Worm (Caenorhabditis elegans): ENCODE results near the gene dpy-31.

Gene dpy-31

ce11 chrIII:7185473-7185872 lies 16.5 kb upstream of the dpy-31 start, which contains the start of gene F37C12.14:
TSS of gene F37C12.14 (minus strand) at chrIII:7185573.
- TF ChIP-seq mdl-1 (tag; optimal IDR thresholded peaks at IDR 0.05) (no peak), lin-15B (tag; optimal IDR thresholded peaks at IDR 0.05) (no peak)

DNA sequence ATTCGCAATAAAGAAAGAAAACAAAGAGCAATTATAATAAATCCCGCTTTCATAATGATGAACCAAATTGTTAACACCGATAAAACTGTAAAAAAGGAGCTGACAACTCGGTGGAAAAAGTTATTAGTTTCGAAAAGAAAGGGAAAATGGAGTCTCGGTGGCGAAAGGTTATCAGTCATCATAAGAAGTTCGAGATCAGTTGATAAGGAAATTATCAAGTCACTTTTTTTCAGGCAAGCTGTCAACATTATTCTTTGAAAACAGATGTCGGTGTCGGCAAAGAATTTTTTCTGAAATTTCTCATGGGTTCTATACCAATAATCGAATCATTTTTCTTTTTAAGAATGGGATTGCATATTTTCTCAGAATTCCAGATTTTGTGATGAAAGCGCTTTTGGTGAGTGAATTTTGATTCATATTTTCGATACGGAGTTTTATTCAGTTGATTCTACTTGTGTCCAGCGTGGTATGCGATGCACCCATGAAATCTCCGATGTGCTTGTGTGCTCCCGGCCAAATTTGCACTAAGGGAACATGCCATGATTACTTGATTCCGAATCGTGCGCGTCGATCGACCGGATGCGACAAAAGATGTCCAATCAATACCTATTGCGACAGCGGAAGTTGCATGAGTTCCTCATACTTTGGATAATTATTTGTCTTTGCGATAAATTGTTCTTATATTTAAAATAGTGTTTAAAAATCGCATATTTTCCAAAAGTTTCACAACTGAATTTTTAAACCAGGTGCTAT lies 13.5 kb upstream of the dpy-31 start, which contains the start of the genes F37C12.21 and F37C12.10:
F37C12.21 (plus strand) TSS at position 58 of the 753 bp plus-strand sequence.
F37C12.10 (minus strand) TSS at position 85 of the 753 bp plus-strand sequence.
- no peak for TF ChIP-seq jun-1 (tag; optimal IDR thresholded peaks at IDR 0.05)
- peak; percentile 4 for TF ChIP-seq pha-4 (tag; optimal IDR thresholded peaks at IDR 0.05)
- TF ChIP-seq elt-2 (tag; optimal IDR thresholded peaks at IDR 0.05): peak; percentile 77
- peak; percentile 33 for TF ChIP-seq pqm-1 (tag; optimal IDR thresholded peaks at IDR 0.05)

DNA sequence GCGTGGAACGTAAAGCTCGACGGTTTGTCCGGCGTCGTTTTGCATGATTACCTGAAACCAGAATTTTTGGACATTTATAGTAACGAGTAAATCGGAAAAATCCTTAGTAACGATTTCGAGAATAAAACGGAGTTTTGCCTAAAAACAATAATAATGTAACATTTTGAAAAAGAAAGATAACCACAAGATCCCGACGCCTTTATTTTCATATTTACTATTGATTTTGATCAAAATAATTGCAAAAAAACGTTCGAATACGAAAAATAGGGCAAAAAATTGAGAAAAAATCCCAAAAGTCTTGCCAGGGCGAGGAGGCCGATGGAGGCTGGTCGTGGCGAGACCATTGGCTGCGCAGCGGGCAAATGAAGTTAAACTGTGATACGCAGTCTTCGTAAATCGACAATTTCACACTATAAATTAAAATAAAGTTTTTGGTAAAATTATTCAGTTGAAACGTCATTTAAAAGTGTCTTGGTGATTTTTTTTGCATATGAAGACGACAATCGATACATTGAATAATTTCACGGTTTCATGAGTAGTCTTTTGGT lies 12.4 kb upstream of the dpy-31 start, which contains the start of gene rps-21:
rps-21 (minus strand) TSS at position 51 of the 548 bp plus-strand sequence.
- TF ChIP-seq ceh-82 (tag; optimal IDR thresholded peaks at IDR 0.05): peak; percentile 26
- peak; percentile 93 for TF ChIP-seq nhr-23 (tag; optimal IDR thresholded peaks at IDR 0.05)
- TF ChIP-seq egl-5 (tag; optimal IDR thresholded peaks at IDR 0.05): peak; percentile 77
- TF ChIP-seq lin-39 (tag; optimal IDR thresholded peaks at IDR 0.05): peak; percentile 92
- no peak for TF ChIP-seq nhr-67 (tag; optimal IDR thresholded peaks at IDR 0.05)
- no peak for TF ChIP-seq sea-2 (GFP tag; optimal IDR thresholded peaks at IDR 0.05)
- TF ChIP-seq ceh-28 (tag; optimal IDR thresholded peaks at IDR 0.05): no peak
- peak; percentile 4 for TF ChIP-seq nhr-77 (tag; optimal IDR thresholded peaks at IDR 0.05)
- no peak for TF ChIP-seq ztf-4 (tag; optimal IDR thresholded peaks at IDR 0.05)
- TF ChIP-seq nhr-43 (tag; optimal IDR thresholded peaks at IDR 0.05; ENCODE audit: poor library complexity, severe bottlenecking): peak; percentile 48
- TF ChIP-seq fos-1 (tag; optimal IDR thresholded peaks at IDR 0.05): no peak
- peak; percentile 23 for TF ChIP-seq unc-62 (GFP tag; optimal IDR thresholded peaks at IDR 0.05)
- no peak for TF ChIP-seq hmg-11 (tag; optimal IDR thresholded peaks at IDR 0.05)
- peak; percentile 62 for TF ChIP-seq elt-2 (tag; optimal IDR thresholded peaks at IDR 0.05)
- TF ChIP-seq egl-27 (tag; optimal IDR thresholded peaks at IDR 0.05): peak; percentile 65
- TF ChIP-seq nhr-25 (tag; optimal IDR thresholded peaks at IDR 0.05): peak; percentile 82
- peak; percentile 54 for TF ChIP-seq skn-1 (tag; optimal IDR thresholded peaks at IDR 0.05)
- peak; percentile 9 for TF ChIP-seq tbx-2 (tag; optimal IDR thresholded peaks at IDR 0.05)
- peak; percentile 59 for TF ChIP-seq nhr-11 (tag; optimal IDR thresholded peaks at IDR 0.05)
- TF ChIP-seq daf-12 (tag; optimal IDR thresholded peaks at IDR 0.05): no peak
- no peak for TF ChIP-seq aly-2 (tag; optimal IDR thresholded peaks at IDR 0.05)
- TF ChIP-seq snpc-4 (tag; optimal IDR thresholded peaks at IDR 0.05): peak; percentile 54
- no peak for TF ChIP-seq ceh-9 (tag; optimal IDR thresholded peaks at IDR 0.05)
- peak; percentile 94 for TF ChIP-seq lin-15B (tag; optimal IDR thresholded peaks at IDR 0.05)
- peak; percentile 90 for TF ChIP-seq nfya-1 (tag; optimal IDR thresholded peaks at IDR 0.05; ENCODE audit: insufficient read depth)
- TF ChIP-seq ZK546.5 (tag; optimal IDR thresholded peaks at IDR 0.05): peak; percentile 24
- TF ChIP-seq ceh-16 (tag; optimal IDR thresholded peaks at IDR 0.05): no peak
- no peak for TF ChIP-seq unc-39 (tag; optimal IDR thresholded peaks at IDR 0.05)
- no peak for TF ChIP-seq zag-1 (tag; optimal IDR thresholded peaks at IDR 0.05)
- TF ChIP-seq R02D3.7 (tag; optimal IDR thresholded peaks at IDR 0.05): peak; percentile 96
- peak; percentile 58 for TF ChIP-seq fkh-10 (GFP tag; optimal IDR thresholded peaks at IDR 0.05)
- TF ChIP-seq nhr-76 (tag; optimal IDR thresholded peaks at IDR 0.05): no peak
- no peak for TF ChIP-seq mml-1 (tag; optimal IDR thresholded peaks at IDR 0.05)
- TF ChIP-seq pha-4 (tag; optimal IDR thresholded peaks at IDR 0.05): peak; percentile 93
- TF ChIP-seq mdl-1 (tag; optimal IDR thresholded peaks at IDR 0.05): no peak
- no peak for TF ChIP-seq lsy-12 (tag; optimal IDR thresholded peaks at IDR 0.05)
- no peak for TF ChIP-seq nhr-237 (tag; optimal IDR thresholded peaks at IDR 0.05)
- TF ChIP-seq ama-1 (optimal IDR thresholded peaks at IDR 0.05): peak; percentile 44
- TF ChIP-seq elt-3 (tag; optimal IDR thresholded peaks at IDR 0.05): no peak
- peak; percentile 23 for TF ChIP-seq jun-1 (tag; optimal IDR thresholded peaks at IDR 0.05)
- no peak for TF ChIP-seq ztf-11 (tag; optimal IDR thresholded peaks at IDR 0.05)
- TF ChIP-seq nhr-12 (tag; optimal IDR thresholded peaks at IDR 0.05): no peak
- TF ChIP-seq pqm-1 (tag; optimal IDR thresholded peaks at IDR 0.05): peak; percentile 49
- no peak for TF ChIP-seq fkh-2 (tag; optimal IDR thresholded peaks at IDR 0.05)

Measured in whole organism, L3 larva.